Fruit fly (Drosophila melanogaster): ENCODE measurements around the gene Shab.

- no peak for TF ChIP-seq CG8478 (optimal IDR thresholded peaks at IDR 0.05)
- no peak for TF ChIP-seq CTCF (optimal IDR thresholded peaks at IDR 0.05)
These were observed 23.7 kb upstream of the Shab start for dm6 chr3L:2871155-2871554.

All from S2 (cell line).